Fruit fly (Drosophila melanogaster): ENCODE data around the gene CG13116.

CG13116 gene

dm6 chr2L:9729618-9730284, at the start of gene CG13116:
CG13116 (plus strand) TSS chr2L:9729940.
- TF ChIP-seq CG8478 (optimal IDR thresholded peaks at IDR 0.05): no peak
- TF ChIP-seq CTCF (optimal IDR thresholded peaks at IDR 0.05): no peak

- TF ChIP-seq CTCF (optimal IDR thresholded peaks at IDR 0.05) (no peak), CG8478 (optimal IDR thresholded peaks at IDR 0.05) (no peak)
These were observed 45.6 kb upstream of the CG13116 start for dm6 chr2L:9684108-9684507.

- no peak for TF ChIP-seq CG8478 (optimal IDR thresholded peaks at IDR 0.05)
- no peak for TF ChIP-seq CTCF (optimal IDR thresholded peaks at IDR 0.05)
These were observed 44.6 kb upstream of the CG13116 start for dm6 chr2L:9685184-9685583.

- no peak for TF ChIP-seq CG8478 (optimal IDR thresholded peaks at IDR 0.05)
- TF ChIP-seq CTCF (optimal IDR thresholded peaks at IDR 0.05): no peak
These were observed 43.7 kb upstream of the CG13116 start for dm6 chr2L:9685993-9686392.

- TF ChIP-seq CTCF (optimal IDR thresholded peaks at IDR 0.05) (no peak), CG8478 (optimal IDR thresholded peaks at IDR 0.05) (no peak)
These were observed 39.1 kb upstream of the CG13116 start for dm6 chr2L:9690550-9691197.

dm6 chr2L:9691230-9691629, 38.5 kb upstream of the CG13116 start:
- no peak for TF ChIP-seq CG8478 (optimal IDR thresholded peaks at IDR 0.05)
- TF ChIP-seq CTCF (optimal IDR thresholded peaks at IDR 0.05): no peak

dm6 chr2L:9692364-9693348, 37.1 kb upstream of the CG13116 start:
- no peak for TF ChIP-seq CTCF (optimal IDR thresholded peaks at IDR 0.05)
- TF ChIP-seq CG8478 (optimal IDR thresholded peaks at IDR 0.05): no peak

dm6 chr2L:9693924-9694610, 35.7 kb upstream of the CG13116 start:
- no peak for TF ChIP-seq CG8478 (optimal IDR thresholded peaks at IDR 0.05)
- TF ChIP-seq CTCF (optimal IDR thresholded peaks at IDR 0.05): no peak

- TF ChIP-seq CG8478 (optimal IDR thresholded peaks at IDR 0.05) (no peak), CTCF (optimal IDR thresholded peaks at IDR 0.05) (no peak)
These were observed 34.0 kb upstream of the CG13116 start for dm6 chr2L:9695723-9696122.

- no peak for TF ChIP-seq CTCF (optimal IDR thresholded peaks at IDR 0.05)
- TF ChIP-seq CG8478 (optimal IDR thresholded peaks at IDR 0.05): no peak
These were observed 32.2 kb upstream of the CG13116 start for dm6 chr2L:9697561-9697960.

dm6 chr2L:9698092-9698922, 31.4 kb upstream of the CG13116 start:
- TF ChIP-seq CTCF (optimal IDR thresholded peaks at IDR 0.05) (no peak), CG8478 (optimal IDR thresholded peaks at IDR 0.05) (peak; percentile 3)

dm6 chr2L:9698923-9699493, 30.7 kb upstream of the CG13116 start, which contains the start of gene Pka-C1:
Pka-C1 (minus strand) TSS chr2L:9699297.
- TF ChIP-seq CG8478 (optimal IDR thresholded peaks at IDR 0.05) (no peak), CTCF (optimal IDR thresholded peaks at IDR 0.05) (peak in 1 of 2 experiments; percentile 17)

dm6 chr2L:9699615-9700014, 30.1 kb upstream of the CG13116 start, which contains the start of gene hoip:
hoip (plus strand) TSS chr2L:9699791.
- TF ChIP-seq CG8478 (optimal IDR thresholded peaks at IDR 0.05) (no peak), CTCF (optimal IDR thresholded peaks at IDR 0.05) (no peak)

Measured in S2 (cell line).